Fruit fly (Drosophila melanogaster) whole organism, embryonic: ENCODE results near the gene armi.

Experiments used
- Aef1 ChIP-seq: fragments of 200-800 bp; sonication (Bioruptor generic); IDR thresholded peaks from 3 replicates; pipeline ENCODE4 v1.3.6; 2022; ENCODE audit warnings: missing biosample characterization, missing genetic modification characterization
- Awh ChIP-seq: fragments of 200-800 bp; sonication (Bioruptor generic); IDR thresholded peaks from 2 replicates; pipeline ENCODE4, ENCODE4 v1.3.6; 2022; ENCODE audit warnings: missing biosample characterization, missing genetic modification characterization
- B-H1 ChIP-seq: fragments of 200-800 bp; sonication (Bioruptor generic); IDR thresholded peaks from 3 replicates; pipeline ENCODE4 v1.3.6; 2022; ENCODE audit warnings: missing biosample characterization, missing genetic modification characterization
- B-H2 ChIP-seq: fragments of 200-800 bp; sonication (Bioruptor generic); optimal IDR thresholded peaks from 2 replicates; lab custom pipeline; 2018; ENCODE audit warnings: missing biosample characterization, mild to moderate bottlenecking, missing genetic modification characterization
- Bdp1 ChIP-seq: fragments of 200-800 bp; sonication (Bioruptor generic); optimal IDR thresholded peaks from 3 replicates; lab custom pipeline; 2016; ENCODE audit warnings: missing biosample characterization, missing genetic modification characterization
- CG10267 ChIP-seq: fragments of 200-800 bp; sonication (Bioruptor generic); optimal IDR thresholded peaks from 2 replicates; lab custom pipeline; 2018; ENCODE audit warnings: missing biosample characterization, mild to moderate bottlenecking, missing genetic modification characterization, moderate library complexity
- CG10431 ChIP-seq: fragments of 200-800 bp; sonication (Bioruptor generic); optimal IDR thresholded peaks from 3 replicates; lab custom pipeline; 2018; ENCODE audit warnings: missing biosample characterization, mild to moderate bottlenecking, missing genetic modification characterization
- CG11093 ChIP-seq: fragments of 200-800 bp; sonication (Bioruptor generic); IDR thresholded peaks from 3 replicates; pipeline ENCODE4 v1.3.6; 2022; ENCODE audit warnings: missing biosample characterization, missing genetic modification characterization
- CG12659 ChIP-seq: fragments of 200-800 bp; sonication (Bioruptor generic); optimal IDR thresholded peaks from 3 replicates; lab custom pipeline; 2017; ENCODE audit warnings: mild to moderate bottlenecking, missing biosample characterization, missing genetic modification reagents, missing genetic modification characterization
- CG14014 ChIP-seq: fragments of 200-800 bp; sonication (Bioruptor generic); IDR thresholded peaks from 2 replicates; pipeline ENCODE4 v1.3.6; 2022; ENCODE audit warnings: missing biosample characterization, missing genetic modification characterization
- CG16813 ChIP-seq: fragments of 200-800 bp; sonication (Bioruptor generic); IDR thresholded peaks from 3 replicates; pipeline ENCODE4 v1.3.6; 2022; ENCODE audit warnings: missing biosample characterization, missing genetic modification characterization; ENCODE audit not compliant: partially characterized antibody
- CG17186 ChIP-seq: fragments of 200-800 bp; sonication (Bioruptor generic); optimal IDR thresholded peaks from 3 replicates; lab custom pipeline; 2017; ENCODE audit warnings: missing biosample characterization, missing genetic modification reagents, missing genetic modification characterization
- CG17829 ChIP-seq: fragments of 200-800 bp; optimal IDR thresholded peaks from 2 replicates; lab custom pipeline; 2019; ENCODE audit warnings: missing biosample characterization, mild to moderate bottlenecking, missing genetic modification characterization, moderate library complexity
- CG18262 ChIP-seq: fragments of 200-800 bp; optimal IDR thresholded peaks from 3 replicates; lab custom pipeline; 2019; ENCODE audit warnings: missing biosample characterization, mild to moderate bottlenecking, missing genetic modification characterization, moderate library complexity
- CG18599 ChIP-seq: fragments of 200-800 bp; sonication (Bioruptor generic); optimal IDR thresholded peaks from 3 replicates; lab custom pipeline; 2017; ENCODE audit warnings: missing biosample characterization, missing genetic modification characterization, mild to moderate bottlenecking, moderate library complexity, missing genetic modification reagents
- CG3407 ChIP-seq: fragments of 200-800 bp; sonication (Bioruptor generic); optimal IDR thresholded peaks from 2 replicates; lab custom pipeline; 2018; ENCODE audit warnings: missing biosample characterization, mild to moderate bottlenecking, missing genetic modification characterization
- CG34422 ChIP-seq: fragments of 200-800 bp; sonication (Bioruptor generic); IDR thresholded peaks from 3 replicates; pipeline ENCODE4 v1.3.6; 2022; ENCODE audit warnings: missing biosample characterization, missing genetic modification characterization
- CG6175 ChIP-seq: fragments of 200-800 bp; sonication (Bioruptor generic); IDR thresholded peaks from 3 replicates; pipeline ENCODE4 v1.3.6; 2022; ENCODE audit warnings: missing biosample characterization, missing genetic modification characterization
- CG6791 ChIP-seq: fragments of 200-800 bp; sonication (Bioruptor generic); IDR thresholded peaks from 3 replicates; pipeline ENCODE4 v1.3.6; 2022; ENCODE audit warnings: missing biosample characterization, missing genetic modification characterization; ENCODE audit not compliant: partially characterized antibody
- CG6854 ChIP-seq: fragments of 200-800 bp; sonication (Bioruptor generic); optimal IDR thresholded peaks from 3 replicates; lab custom pipeline; 2017; ENCODE audit warnings: missing biosample characterization, mild to moderate bottlenecking, missing genetic modification characterization
- CG8281 ChIP-seq: fragments of 200-800 bp; sonication (Bioruptor generic); optimal IDR thresholded peaks from 2 replicates; lab custom pipeline; 2018; ENCODE audit warnings: missing biosample characterization, mild to moderate bottlenecking, missing genetic modification characterization, moderate library complexity
- CG9797 ChIP-seq: fragments of 200-800 bp; sonication (Bioruptor generic); optimal IDR thresholded peaks from 3 replicates; lab custom pipeline; 2018; ENCODE audit warnings: missing biosample characterization, mild to moderate bottlenecking, missing genetic modification characterization
- Doc3 ChIP-seq: fragments of 200-800 bp; sonication (Bioruptor generic); IDR thresholded peaks from 3 replicates; pipeline ENCODE4 v1.3.6; 2022; ENCODE audit warnings: missing biosample characterization, missing genetic modification characterization; ENCODE audit not compliant: partially characterized antibody
- Elba2 ChIP-seq: fragments of 200-800 bp; sonication (Bioruptor generic); optimal IDR thresholded peaks from 3 replicates; lab custom pipeline; 2016; ENCODE audit warnings: missing biosample characterization, missing genetic modification characterization
- Gsc ChIP-seq: fragments of 200-800 bp; sonication (Bioruptor generic); IDR thresholded peaks from 2 replicates; pipeline ENCODE4 v1.3.6; 2022; ENCODE audit warnings: missing biosample characterization, missing genetic modification characterization
- Hey ChIP-seq: fragments of 200-800 bp; sonication (Bioruptor generic); optimal IDR thresholded peaks from 3 replicates; lab custom pipeline; 2018; ENCODE audit warnings: missing biosample characterization, mild to moderate bottlenecking, missing genetic modification characterization
- Hmr ChIP-seq: fragments of 200-800 bp; sonication (Bioruptor generic); optimal IDR thresholded peaks from 3 replicates; lab custom pipeline; 2017; ENCODE audit warnings: mild to moderate bottlenecking, missing biosample characterization, missing genetic modification reagents, missing genetic modification characterization
- MBD-R2 ChIP-seq: fragments of 200-800 bp; sonication (Bioruptor generic); IDR thresholded peaks from 2 replicates; pipeline ENCODE4 v1.3.6; 2022; ENCODE audit warnings: missing biosample characterization, missing genetic modification characterization
- MTF-1 ChIP-seq: fragments of 200-800 bp; sonication (Bioruptor generic); optimal IDR thresholded peaks from 2 replicates; lab custom pipeline; 2018; ENCODE audit warnings: missing biosample characterization, mild to moderate bottlenecking, missing genetic modification characterization, borderline replicate concordance
- Nf-YA ChIP-seq: fragments of 200-800 bp; sonication (Bioruptor generic); IDR thresholded peaks from 2 replicates; pipeline ENCODE4 v1.3.6; 2022; ENCODE audit warnings: missing biosample characterization, missing genetic modification characterization
- Side ChIP-seq: fragments of 200-800 bp; sonication (Bioruptor generic); optimal IDR thresholded peaks from 2 replicates; lab custom pipeline; 2016; ENCODE audit warnings: missing biosample characterization, missing genetic modification characterization
- Spps ChIP-seq: fragments of 200-800 bp; sonication (Bioruptor generic); optimal IDR thresholded peaks from 2 replicates; lab custom pipeline; 2018; ENCODE audit warnings: missing biosample characterization, mild to moderate bottlenecking, missing genetic modification characterization
- Ssrp ChIP-seq: fragments of 200-800 bp; sonication (Bioruptor generic); optimal IDR thresholded peaks from 2 replicates; lab custom pipeline; 2018; ENCODE audit warnings: missing biosample characterization, mild to moderate bottlenecking, missing genetic modification characterization, moderate library complexity
- Trl ChIP-seq, 3 experiments: fragments of >200 bp in 2 of 3; fragments of 200-800 bp in 1 of 3; sonication (Bioruptor generic) in 1 of 3; optimal IDR thresholded peaks; 2 replicates in 1 of 3; 3 replicates in 2 of 3; lab custom pipeline; 2016 to 2017; ENCODE audit warnings: missing biosample characterization in 1 of 3, missing genetic modification characterization in 1 of 3
- crp ChIP-seq, 2 experiments: fragments of 200-800 bp; sonication (Bioruptor generic); optimal IDR thresholded peaks; 2 replicates in 1 of 2; 3 replicates in 1 of 2; lab custom pipeline; 2017; ENCODE audit warnings: missing biosample characterization in 2 of 2, missing genetic modification characterization in 2 of 2, mild to moderate bottlenecking in 1 of 2, moderate library complexity in 1 of 2
- ems ChIP-seq: fragments of 200-800 bp; sonication (Bioruptor generic); optimal IDR thresholded peaks from 3 replicates; lab custom pipeline; 2016; ENCODE audit warnings: missing biosample characterization, missing genetic modification characterization
- exex ChIP-seq: fragments of 200-800 bp; sonication (Bioruptor generic); optimal IDR thresholded peaks from 4 replicates; lab custom pipeline; 2018; ENCODE audit warnings: missing biosample characterization, mild to moderate bottlenecking, missing genetic modification characterization, moderate library complexity
- gcm2 ChIP-seq: fragments of 200-800 bp; sonication (Bioruptor generic); optimal IDR thresholded peaks from 2 replicates; lab custom pipeline; 2016; ENCODE audit warnings: missing biosample characterization, missing genetic modification characterization
- kah ChIP-seq: fragments of 200-800 bp; sonication (Bioruptor generic); optimal IDR thresholded peaks from 2 replicates; lab custom pipeline; 2018; ENCODE audit warnings: missing biosample characterization, mild to moderate bottlenecking, missing genetic modification characterization
- klu ChIP-seq: fragments of 200-800 bp; sonication (Bioruptor generic); IDR thresholded peaks from 2 replicates; pipeline ENCODE4 v1.3.6; 2022; ENCODE audit warnings: missing biosample characterization, missing genetic modification characterization
- lbe ChIP-seq: fragments of 200-800 bp; sonication (Bioruptor generic); optimal IDR thresholded peaks from 2 replicates; lab custom pipeline; 2016; ENCODE audit warnings: missing biosample characterization, mild to moderate bottlenecking, missing genetic modification characterization
- oc ChIP-seq: fragments of 200-800 bp; sonication (Bioruptor generic); optimal IDR thresholded peaks from 2 replicates; lab custom pipeline; 2018; ENCODE audit warnings: missing biosample characterization, mild to moderate bottlenecking, missing genetic modification characterization, moderate library complexity
- pita ChIP-seq: fragments of 200-800 bp; sonication (Bioruptor generic); optimal IDR thresholded peaks from 2 replicates; lab custom pipeline; 2017; ENCODE audit warnings: missing biosample characterization, mild to moderate bottlenecking, missing genetic modification characterization
- prd ChIP-seq, 3 experiments: fragments of >200 bp in 2 of 3; fragments of 200-800 bp in 1 of 3; sonication (Bioruptor generic) in 1 of 3; optimal IDR thresholded peaks in 2 of 3; IDR thresholded peaks in 1 of 3; 2 replicates in 2 of 3; 3 replicates in 1 of 3; pipeline versions ENCODE4 v1.3.6 to Lab custom; 2017 to 2022; ENCODE audit warnings: missing biosample characterization in 1 of 3, missing genetic modification characterization in 1 of 3
- ro ChIP-seq: fragments of 200-800 bp; sonication (Bioruptor generic); IDR thresholded peaks from 2 replicates; pipeline ENCODE4 v1.3.6; 2022; ENCODE audit warnings: missing biosample characterization, missing genetic modification characterization
- ssp ChIP-seq: fragments of 200-800 bp; sonication (Bioruptor generic); IDR thresholded peaks from 2 replicates; pipeline ENCODE4 v1.3.6; 2022; ENCODE audit warnings: missing biosample characterization, missing genetic modification characterization
- tio ChIP-seq: fragments of 200-800 bp; sonication (Bioruptor generic); optimal IDR thresholded peaks from 2 replicates; lab custom pipeline; 2017; ENCODE audit warnings: missing biosample characterization, missing genetic modification characterization, inconsistent platforms
- wdn ChIP-seq: fragments of 200-800 bp; sonication (Bioruptor generic); IDR thresholded peaks from 2 replicates; pipeline ENCODE4 v1.3.6; 2022; ENCODE audit warnings: missing biosample characterization, missing genetic modification characterization

The armi gene

DNA sequence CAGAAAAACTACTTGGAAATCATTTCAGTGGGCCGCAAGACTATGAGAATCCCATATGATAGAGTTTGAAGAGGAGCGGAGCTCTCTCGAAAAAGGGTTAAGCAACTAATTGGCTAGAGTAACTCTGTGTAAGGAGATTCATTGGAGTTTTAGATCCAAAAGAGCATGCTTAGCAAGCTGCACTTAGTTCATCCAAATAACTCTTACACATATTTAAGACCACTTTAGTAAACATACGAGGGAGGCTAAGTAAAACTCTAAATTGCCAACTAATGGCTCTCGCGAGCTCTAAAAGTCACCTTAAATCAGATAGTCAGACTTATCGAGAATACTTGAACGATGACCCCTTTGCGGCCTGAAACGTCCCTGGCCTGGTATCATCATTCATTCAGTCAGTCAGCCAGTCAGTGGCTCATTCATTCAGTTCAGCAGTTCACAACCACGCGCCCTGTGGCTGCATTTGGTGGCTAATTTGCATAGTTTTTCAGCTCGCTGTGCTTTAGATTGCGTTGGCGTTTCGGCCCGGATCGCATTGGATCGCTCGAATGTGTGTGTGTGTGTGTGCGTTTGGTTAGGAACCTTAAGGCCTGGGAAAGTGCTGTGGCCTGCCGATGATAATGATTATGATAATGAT is 6.1 kb upstream of the armi start (continued):
- TF ChIP-seq Hey (tag; lab: Kevin White, UChicago): no peak
- TF ChIP-seq CG10267 (tag; lab: Kevin White, UChicago): no peak
- no peak for TF ChIP-seq CG17186 (GFP tag; lab: Kevin White, UChicago)
- TF ChIP-seq wdn (GFP tag; lab: Robert Waterston, UW): no peak
- TF ChIP-seq MTF-1: no peak
- peak; percentile 29; the same call in 1 of the 2 replicates for TF ChIP-seq Awh
- no peak for TF ChIP-seq Spps (tag; lab: Kevin White, UChicago)
- TF ChIP-seq kah (GFP tag; lab: Kevin White, UChicago): no peak
- TF ChIP-seq exex (tag; lab: Kevin White, UChicago): no peak
- TF ChIP-seq MBD-R2 (GFP tag; lab: Robert Waterston, UW): no peak
- TF ChIP-seq tio: peak; percentile 4
- no peak for TF ChIP-seq CG16813 (GFP tag; lab: Robert Waterston, UW)
- no peak for TF ChIP-seq CG17829 (tag; lab: Kevin White, UChicago)
- TF ChIP-seq CG14014: 0 out of 2 replicates have a peak, but pooled peaks have one; percentile 16
- TF ChIP-seq klu: peak; percentile 37; the same call in 1 of the 2 replicates
- no peak for TF ChIP-seq CG10431 (GFP tag; lab: Kevin White, UChicago)
- TF ChIP-seq Elba2: no peak
- no peak for TF ChIP-seq pita
- peak; percentile 22 for TF ChIP-seq CG12659 (GFP tag; lab: Kevin White, UChicago)
- no peak for TF ChIP-seq prd (optimal IDR thresholded peaks at IDR 0.05; lab: Kevin White, UChicago)
- peak; percentile 60; the same call in 1 of the 3 replicates for TF ChIP-seq prd (GFP tag; IDR thresholded peaks at IDR 0.05; lab: Robert Waterston, UW)
- TF ChIP-seq Hmr (GFP tag; lab: Kevin White, UChicago): no peak
- TF ChIP-seq ssp (GFP tag; lab: Robert Waterston, UW): peak; percentile 53
- peak; percentile 25 for TF ChIP-seq Ssrp (tag; lab: Kevin White, UChicago)
- TF ChIP-seq B-H1 (GFP tag; lab: Robert Waterston, UW): no peak
- TF ChIP-seq gcm2 (GFP tag; lab: Kevin White, UChicago): no peak
- no peak for TF ChIP-seq Bdp1 (GFP tag; lab: Kevin White, UChicago)
- no peak for TF ChIP-seq Nf-YA (GFP tag; lab: Robert Waterston, UW)
- TF ChIP-seq CG18262 (tag; lab: Kevin White, UChicago): peak; percentile 13
- TF ChIP-seq lbe: no peak
- TF ChIP-seq CG6175 (GFP tag; lab: Robert Waterston, UW): no peak
- TF ChIP-seq Aef1: no peak
- no peak for TF ChIP-seq Trl (optimal IDR thresholded peaks at IDR 0.05; lab: Kevin White, UChicago)
- peak; percentile 29 for TF ChIP-seq Trl (GFP tag; optimal IDR thresholded peaks at IDR 0.05; lab: Kevin White, UChicago)
- no peak for TF ChIP-seq CG3407
- no peak for TF ChIP-seq crp (GFP tag; optimal IDR thresholded peaks at IDR 0.05; lab: Kevin White, UChicago)
- no peak for TF ChIP-seq CG34422 (GFP tag; lab: Robert Waterston, UW)
- TF ChIP-seq B-H2 (GFP tag; lab: Kevin White, UChicago): no peak
- no peak for TF ChIP-seq CG6854 (GFP tag; lab: Kevin White, UChicago)
- no peak for TF ChIP-seq Side (GFP tag; lab: Kevin White, UChicago)
- peak; percentile 23; the same call in 1 of the 2 replicates for TF ChIP-seq ro (GFP tag; lab: Robert Waterston, UW)
- TF ChIP-seq Gsc: no peak
- no peak for TF ChIP-seq ems
- no peak for TF ChIP-seq oc (tag; lab: Kevin White, UChicago)
- peak; percentile 56; the same call in 2 of the 3 replicates for TF ChIP-seq CG11093 (GFP tag; lab: Robert Waterston, UW)
- no peak for TF ChIP-seq CG18599 (GFP tag; lab: Kevin White, UChicago)
- no peak for TF ChIP-seq CG9797 (GFP tag; lab: Kevin White, UChicago)
- TF ChIP-seq Doc3: no peak
- peak; percentile 100 for TF ChIP-seq CG8281 (tag; lab: Kevin White, UChicago)
- TF ChIP-seq CG6791 (GFP tag; lab: Robert Waterston, UW): no peak
